Fruit fly (Drosophila melanogaster) whole organism, embryonic: ENCODE measurements around the gene ZnT86D.

Experiments used
- Abd-B ChIP-seq: fragments of 200-800 bp; sonication (Bioruptor generic); optimal IDR thresholded peaks from 2 replicates; lab custom pipeline; 2018; ENCODE audit warnings: missing biosample characterization, mild to moderate bottlenecking, missing genetic modification characterization, moderate library complexity
- Adf1 ChIP-seq: fragments of 200-800 bp; sonication (Bioruptor generic); IDR thresholded peaks from 2 replicates; pipeline ENCODE4 v1.3.6; 2022; ENCODE audit warnings: missing biosample characterization, missing genetic modification characterization
- BEAF-32 ChIP-seq: fragments of 200-800 bp; sonication (Bioruptor generic); optimal IDR thresholded peaks from 3 replicates; lab custom pipeline; 2017; ENCODE audit warnings: missing biosample characterization, missing genetic modification characterization, mild to moderate bottlenecking, moderate library complexity, missing genetic modification reagents
- BtbVII ChIP-seq: fragments of 200-800 bp; sonication (Bioruptor generic); optimal IDR thresholded peaks from 3 replicates; lab custom pipeline; 2017; ENCODE audit warnings: missing biosample characterization, mild to moderate bottlenecking, missing genetic modification characterization
- CG11093 ChIP-seq: fragments of 200-800 bp; sonication (Bioruptor generic); IDR thresholded peaks from 3 replicates; pipeline ENCODE4 v1.3.6; 2022; ENCODE audit warnings: missing biosample characterization, missing genetic modification characterization
- CG11398 ChIP-seq: fragments of 200-800 bp; sonication (Bioruptor generic); optimal IDR thresholded peaks from 2 replicates; lab custom pipeline; 2016; ENCODE audit warnings: missing biosample characterization, missing genetic modification characterization
- CG12071 ChIP-seq: fragments of 200-800 bp; sonication (Bioruptor generic); optimal IDR thresholded peaks from 3 replicates; lab custom pipeline; 2018; ENCODE audit warnings: missing biosample characterization, mild to moderate bottlenecking, missing genetic modification characterization
- CG1233 ChIP-seq: fragments of 200-800 bp; sonication (Bioruptor generic); optimal IDR thresholded peaks from 4 replicates; lab custom pipeline; 2018; ENCODE audit warnings: missing biosample characterization, mild to moderate bottlenecking, missing genetic modification characterization
- CG14014 ChIP-seq: fragments of 200-800 bp; sonication (Bioruptor generic); IDR thresholded peaks from 2 replicates; pipeline ENCODE4 v1.3.6; 2022; ENCODE audit warnings: missing biosample characterization, missing genetic modification characterization
- CG14860 ChIP-seq: fragments of 200-800 bp; sonication (Bioruptor generic); IDR thresholded peaks from 3 replicates; pipeline ENCODE4 v1.3.6; 2022; ENCODE audit warnings: missing biosample characterization, missing genetic modification characterization; ENCODE audit not compliant: partially characterized antibody
- CG1529 ChIP-seq: fragments of 200-800 bp; sonication (Bioruptor generic); optimal IDR thresholded peaks from 3 replicates; lab custom pipeline; 2018; ENCODE audit warnings: missing biosample characterization, missing genetic modification characterization
- CG17186 ChIP-seq: fragments of 200-800 bp; sonication (Bioruptor generic); optimal IDR thresholded peaks from 3 replicates; lab custom pipeline; 2017; ENCODE audit warnings: missing biosample characterization, missing genetic modification reagents, missing genetic modification characterization
- CG17359 ChIP-seq: fragments of 200-800 bp; sonication (Bioruptor generic); optimal IDR thresholded peaks from 3 replicates; lab custom pipeline; 2018; ENCODE audit warnings: missing biosample characterization, mild to moderate bottlenecking, missing genetic modification characterization, moderate library complexity
- CG17802 ChIP-seq: fragments of 200-800 bp; sonication (Bioruptor generic); optimal IDR thresholded peaks from 2 replicates; lab custom pipeline; 2018; ENCODE audit warnings: missing biosample characterization, mild to moderate bottlenecking, missing genetic modification characterization, moderate library complexity
- CG18476 ChIP-seq: fragments of 200-800 bp; sonication (Bioruptor generic); optimal IDR thresholded peaks from 2 replicates; lab custom pipeline; 2016; ENCODE audit warnings: missing biosample characterization, mild to moderate bottlenecking, missing genetic modification characterization
- CG2875 ChIP-seq: fragments of 200-800 bp; sonication (Bioruptor generic); optimal IDR thresholded peaks from 2 replicates; lab custom pipeline; 2017; ENCODE audit warnings: missing biosample characterization, mild to moderate bottlenecking, missing genetic modification characterization, missing genetic modification reagents
- CG30020 ChIP-seq: fragments of 200-800 bp; optimal IDR thresholded peaks from 2 replicates; lab custom pipeline; 2019; ENCODE audit warnings: missing biosample characterization, mild to moderate bottlenecking, missing genetic modification characterization, moderate library complexity
- CG33213 ChIP-seq: fragments of 200-800 bp; sonication (Bioruptor generic); optimal IDR thresholded peaks from 3 replicates; lab custom pipeline; 2016; ENCODE audit warnings: missing biosample characterization, missing genetic modification characterization
- CG4328 ChIP-seq: fragments of 200-800 bp; sonication (Bioruptor generic); optimal IDR thresholded peaks from 3 replicates; lab custom pipeline; 2017; ENCODE audit warnings: missing biosample characterization, missing genetic modification reagents, missing genetic modification characterization
- CG4360 ChIP-seq: fragments of 200-800 bp; sonication (Bioruptor generic); IDR thresholded peaks from 2 replicates; pipeline ENCODE4 v1.3.6; 2022; ENCODE audit warnings: missing biosample characterization, missing genetic modification characterization
- CG4424 ChIP-seq: fragments of 200-800 bp; sonication (Bioruptor generic); optimal IDR thresholded peaks from 3 replicates; lab custom pipeline; 2016; ENCODE audit warnings: missing biosample characterization, missing genetic modification characterization
- CG8281 ChIP-seq: fragments of 200-800 bp; sonication (Bioruptor generic); optimal IDR thresholded peaks from 2 replicates; lab custom pipeline; 2018; ENCODE audit warnings: missing biosample characterization, mild to moderate bottlenecking, missing genetic modification characterization, moderate library complexity
- CG8388 ChIP-seq: fragments of 200-800 bp; sonication (Bioruptor generic); optimal IDR thresholded peaks from 2 replicates; lab custom pipeline; 2019; ENCODE audit warnings: missing biosample characterization, mild to moderate bottlenecking, missing genetic modification characterization, moderate library complexity
- CG9215 ChIP-seq: fragments of 200-800 bp; sonication (Bioruptor generic); IDR thresholded peaks from 2 replicates; pipeline ENCODE4 v1.3.6; 2022; ENCODE audit warnings: missing biosample characterization, missing genetic modification characterization
- Hr78 ChIP-seq, 2 experiments: fragments of 200-800 bp in 1 of 2; fragments of >200 bp in 1 of 2; sonication (Bioruptor generic) in 1 of 2; optimal IDR thresholded peaks; 2 replicates each; lab custom pipeline; 2017 to 2019; ENCODE audit warnings: missing biosample characterization in 2 of 2, missing genetic modification characterization in 2 of 2, mild to moderate bottlenecking in 1 of 2, moderate library complexity in 1 of 2
- Lim3 ChIP-seq: fragments of 200-800 bp; sonication (Bioruptor generic); IDR thresholded peaks from 2 replicates; pipeline ENCODE4 v1.3.6; 2022; ENCODE audit warnings: missing biosample characterization, missing genetic modification characterization
- Med ChIP-seq: fragments of 200-800 bp; sonication (Bioruptor generic); peaks from one replicate; lab custom pipeline; 2016; ENCODE audit warnings: missing biosample characterization, missing genetic modification characterization, mild to moderate bottlenecking, inconsistent platforms, moderate library complexity
- NFAT ChIP-seq: fragments of 200-800 bp; sonication (Bioruptor generic); IDR thresholded peaks from 2 replicates; pipeline ENCODE4 v1.3.6; 2022; ENCODE audit warnings: missing biosample characterization, missing genetic modification characterization
- Nf-YB ChIP-seq: fragments of 200-800 bp; sonication (Bioruptor generic); optimal IDR thresholded peaks from 3 replicates; lab custom pipeline; 2019; ENCODE audit warnings: missing biosample characterization, mild to moderate bottlenecking, missing genetic modification characterization, moderate library complexity
- Rfx ChIP-seq: fragments of 200-800 bp; sonication (Bioruptor generic); IDR thresholded peaks from 2 replicates; pipeline ENCODE4 v1.3.6; 2022; ENCODE audit warnings: missing biosample characterization, missing genetic modification characterization
- Side ChIP-seq: fragments of 200-800 bp; sonication (Bioruptor generic); optimal IDR thresholded peaks from 2 replicates; lab custom pipeline; 2016; ENCODE audit warnings: missing biosample characterization, missing genetic modification characterization
- Xbp1 ChIP-seq: fragments of 200-800 bp; sonication (Bioruptor generic); optimal IDR thresholded peaks from 3 replicates; lab custom pipeline; 2016; ENCODE audit warnings: missing biosample characterization, mild to moderate bottlenecking, missing genetic modification characterization
- al ChIP-seq: fragments of 200-800 bp; sonication (Bioruptor generic); IDR thresholded peaks from 2 replicates; pipeline ENCODE4 v1.3.6; 2022; ENCODE audit warnings: missing biosample characterization, missing genetic modification characterization
- bigmax ChIP-seq: fragments of 200-800 bp; sonication (Bioruptor generic); optimal IDR thresholded peaks from 2 replicates; lab custom pipeline; 2018; ENCODE audit warnings: missing biosample characterization, mild to moderate bottlenecking, missing genetic modification characterization
- cg ChIP-seq: fragments of 200-800 bp; sonication (Bioruptor generic); optimal IDR thresholded peaks from 3 replicates; lab custom pipeline; 2019; ENCODE audit warnings: missing biosample characterization, mild to moderate bottlenecking, missing genetic modification characterization, moderate library complexity
- crp ChIP-seq, 2 experiments: fragments of 200-800 bp; sonication (Bioruptor generic); optimal IDR thresholded peaks; 2 replicates in 1 of 2; 3 replicates in 1 of 2; lab custom pipeline; 2017; ENCODE audit warnings: missing biosample characterization in 2 of 2, missing genetic modification characterization in 2 of 2, mild to moderate bottlenecking in 1 of 2, moderate library complexity in 1 of 2
- da ChIP-seq: fragments of 200-800 bp; sonication (Bioruptor generic); optimal IDR thresholded peaks from 2 replicates; lab custom pipeline; 2016; ENCODE audit warnings: missing biosample characterization, missing genetic modification characterization
- dati ChIP-seq: fragments of 200-800 bp; sonication (Bioruptor generic); IDR thresholded peaks from 2 replicates; pipeline ENCODE4 v1.3.6; 2022; ENCODE audit warnings: missing biosample characterization, missing genetic modification characterization
- dimm ChIP-seq: fragments of 200-800 bp; sonication (Bioruptor generic); IDR thresholded peaks from 2 replicates; pipeline ENCODE4 v1.3.6; 2022; ENCODE audit warnings: missing biosample characterization, missing genetic modification characterization
- gem ChIP-seq: fragments of 200-800 bp; sonication (Bioruptor generic); optimal IDR thresholded peaks from 2 replicates; lab custom pipeline; 2019; ENCODE audit warnings: missing biosample characterization, mild to moderate bottlenecking, missing genetic modification characterization, moderate library complexity
- gro ChIP-seq: fragments of 200-800 bp; sonication (Bioruptor generic); optimal IDR thresholded peaks from 2 replicates; lab custom pipeline; 2016; ENCODE audit warnings: missing biosample characterization, missing genetic modification characterization
- hbn ChIP-seq: fragments of 200-800 bp; sonication (Bioruptor generic); IDR thresholded peaks from 2 replicates; pipeline ENCODE4 v1.3.6; 2022; ENCODE audit warnings: missing biosample characterization, missing genetic modification characterization; ENCODE audit not compliant: partially characterized antibody
- lmd ChIP-seq: fragments of 200-800 bp; sonication (Bioruptor generic); IDR thresholded peaks from 2 replicates; pipeline ENCODE4 v1.3.6; 2022; ENCODE audit warnings: missing biosample characterization, missing genetic modification characterization
- sd ChIP-seq: fragments of 200-800 bp; sonication (Bioruptor generic); optimal IDR thresholded peaks from 3 replicates; lab custom pipeline; 2018; ENCODE audit warnings: missing biosample characterization, mild to moderate bottlenecking, missing genetic modification characterization, moderate library complexity
- seq ChIP-seq: fragments of 200-800 bp; sonication (Bioruptor generic); IDR thresholded peaks from 2 replicates; pipeline ENCODE4 v1.3.6; 2022; ENCODE audit warnings: missing biosample characterization, missing genetic modification characterization
- slp2 ChIP-seq: fragments of 200-800 bp; sonication (Bioruptor generic); optimal IDR thresholded peaks from 2 replicates; lab custom pipeline; 2016; ENCODE audit warnings: missing biosample characterization, missing genetic modification characterization
- sna ChIP-seq: fragments of 200-800 bp; sonication (Bioruptor generic); IDR thresholded peaks from 2 replicates; pipeline ENCODE4 v1.3.6; 2022; ENCODE audit warnings: missing biosample characterization, missing genetic modification characterization; ENCODE audit not compliant: partially characterized antibody
- so ChIP-seq: fragments of 200-800 bp; sonication (Bioruptor generic); IDR thresholded peaks from 3 replicates; pipeline ENCODE4 v1.3.6; 2022; ENCODE audit warnings: missing biosample characterization, missing genetic modification characterization
- tio ChIP-seq: fragments of 200-800 bp; sonication (Bioruptor generic); optimal IDR thresholded peaks from 2 replicates; lab custom pipeline; 2017; ENCODE audit warnings: missing biosample characterization, missing genetic modification characterization, inconsistent platforms
- yki ChIP-seq: fragments of >200 bp; optimal IDR thresholded peaks from 3 replicates; lab custom pipeline; 2018
- zfh2 ChIP-seq: fragments of 200-800 bp; sonication (Bioruptor generic); optimal IDR thresholded peaks from 2 replicates; lab custom pipeline; 2016; ENCODE audit warnings: missing biosample characterization, missing genetic modification characterization

The ZnT86D gene

DNA sequence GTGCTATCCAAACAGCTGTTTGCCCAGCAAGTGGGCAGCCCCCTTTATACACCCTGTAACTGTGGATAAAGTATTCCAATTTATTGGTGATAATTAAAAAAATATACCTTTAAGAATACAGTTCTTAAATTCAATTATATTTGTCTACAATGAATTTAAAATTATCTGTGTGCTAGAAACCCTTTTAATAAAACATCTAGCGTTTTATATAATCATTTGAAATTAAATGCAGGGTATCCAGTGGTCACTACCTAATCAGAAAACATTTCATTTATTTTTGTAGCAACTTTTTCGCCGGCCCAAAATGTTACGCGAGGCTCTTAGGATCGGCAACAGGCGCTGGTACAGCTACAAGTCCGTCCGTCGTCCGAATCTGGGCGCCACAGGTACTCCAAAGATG, 12.2 kb upstream of the ZnT86D start, which contains the start of gene CG17726 (continued):
- TF ChIP-seq CG17802 (tag; lab: Kevin White, UChicago): peak; percentile 69
- TF ChIP-seq CG33213 (GFP tag; lab: Kevin White, UChicago): peak; percentile 67
- TF ChIP-seq Hr78 (GFP tag; optimal IDR thresholded peaks at IDR 0.05; lab: Kevin White, UChicago): no peak
- peak; percentile 98 for TF ChIP-seq CG17359 (tag; lab: Kevin White, UChicago)
- TF ChIP-seq hbn (GFP tag; lab: Robert Waterston, UW): no peak
- peak; percentile 84 for TF ChIP-seq slp2 (GFP tag; lab: Kevin White, UChicago)
- peak; percentile 98 for TF ChIP-seq Xbp1 (GFP tag; lab: Kevin White, UChicago)
- no peak for TF ChIP-seq tio
- TF ChIP-seq CG18476 (GFP tag; lab: Kevin White, UChicago): peak; percentile 96
- TF ChIP-seq BEAF-32 (GFP tag; lab: Kevin White, UChicago): peak; percentile 16
- no peak for TF ChIP-seq cg (GFP tag; lab: Kevin White, UChicago)
- peak; percentile 91 for TF ChIP-seq CG1233 (GFP tag; lab: Kevin White, UChicago)
- TF ChIP-seq BtbVII (GFP tag; lab: Kevin White, UChicago): peak; percentile 94
- peak; percentile 90 for TF ChIP-seq CG12071 (GFP tag; lab: Kevin White, UChicago)
- TF ChIP-seq NFAT (GFP tag; lab: Robert Waterston, UW): peak; percentile 90
- peak; percentile 92 for TF ChIP-seq Lim3 (GFP tag; lab: Robert Waterston, UW)
- TF ChIP-seq gro (GFP tag; lab: Kevin White, UChicago): peak; percentile 80
- peak; percentile 98 for TF ChIP-seq lmd
- TF ChIP-seq da: peak; percentile 88
- peak; percentile 95 for TF ChIP-seq dimm (GFP tag; lab: Robert Waterston, UW)
- peak; percentile 99 for TF ChIP-seq gem (tag; lab: Kevin White, UChicago)
- no peak for TF ChIP-seq yki (lab: Kevin White, UChicago)
- TF ChIP-seq bigmax (GFP tag; lab: Kevin White, UChicago): no peak
- peak; percentile 87 for TF ChIP-seq CG30020 (tag; lab: Kevin White, UChicago)
- peak; percentile 98 for TF ChIP-seq Rfx (GFP tag; lab: Robert Waterston, UW)
- TF ChIP-seq al (GFP tag; lab: Robert Waterston, UW): peak; percentile 95
- TF ChIP-seq CG4424 (GFP tag; lab: Kevin White, UChicago): peak; percentile 97
- TF ChIP-seq Abd-B (GFP tag; lab: Kevin White, UChicago): peak; percentile 94
- peak; percentile 96 for TF ChIP-seq CG2875
- TF ChIP-seq CG14860: no peak
- peak; percentile 95 for TF ChIP-seq CG11093
- peak; percentile 97 for TF ChIP-seq seq
- peak; percentile 98 for TF ChIP-seq CG14014
- TF ChIP-seq sna (GFP tag; lab: Robert Waterston, UW): no peak
- TF ChIP-seq Side (GFP tag; lab: Kevin White, UChicago): peak; percentile 86
- TF ChIP-seq so (GFP tag; lab: Robert Waterston, UW): peak; percentile 99
- TF ChIP-seq CG9215: peak; percentile 90
- peak; percentile 92 for TF ChIP-seq CG1529 (GFP tag; lab: Kevin White, UChicago)
- peak; percentile 62 to 88 for TF ChIP-seq crp (GFP tag; optimal IDR thresholded peaks at IDR 0.05; lab: Kevin White, UChicago)
- TF ChIP-seq zfh2 (GFP tag; lab: Kevin White, UChicago): peak; percentile 81
- TF ChIP-seq Med (GFP tag; lab: Kevin White, UChicago): peak; percentile 97
- peak; percentile 66 for TF ChIP-seq CG17186 (GFP tag; lab: Kevin White, UChicago)
- TF ChIP-seq sd (tag; lab: Kevin White, UChicago): peak; percentile 92
- TF ChIP-seq dati (GFP tag; lab: Robert Waterston, UW): peak; percentile 94
- peak; percentile 82 for TF ChIP-seq CG11398
- peak; percentile 84 for TF ChIP-seq Adf1 (GFP tag; lab: Robert Waterston, UW)
- peak; percentile 88 for TF ChIP-seq CG8281 (tag; lab: Kevin White, UChicago)
- peak; percentile 55 for TF ChIP-seq CG4328 (GFP tag; lab: Kevin White, UChicago)
- peak; percentile 89 for TF ChIP-seq Nf-YB
- TF ChIP-seq CG4360: peak; percentile 82
- peak; percentile 98 for TF ChIP-seq CG8388 (GFP tag; lab: Kevin White, UChicago)
